Fruit fly (Drosophila melanogaster): Measurements from ENCODE around the gene Kdm5.

Gene Kdm5

dm6 chr2L:6019352-6020131 lies 20.2 kb upstream of the Kdm5 start, which contains the start of gene H2.0:
TSS of gene H2.0 (minus strand) at chr2L:6019402.
- TF ChIP-seq noc (tag; optimal IDR thresholded peaks at IDR 0.05) = no peak

- TF ChIP-seq noc (tag; optimal IDR thresholded peaks at IDR 0.05) = no peak
Observed at dm6 chr2L:6013071-6013417, 13.7 kb upstream of the Kdm5 start.

dm6 chr2L:6012303-6013070 lies 13.2 kb upstream of the Kdm5 start, which contains the start of gene CG9098:
TSS of gene CG9098 (minus strand) at chr2L:6012338.
- TF ChIP-seq noc (tag; optimal IDR thresholded peaks at IDR 0.05) = no peak

dm6 chr2L:6006508-6007232 lies 7.4 kb upstream of the Kdm5 start, which contains the start of gene Gal:
TSS of gene Gal (minus strand) at chr2L:6006827.
- TF ChIP-seq noc (tag; optimal IDR thresholded peaks at IDR 0.05) = no peak

- no peak for TF ChIP-seq noc (tag; optimal IDR thresholded peaks at IDR 0.05)
Observed at dm6 chr2L:6000065-6000464, 764 bp upstream of the Kdm5 start, which contains the start of gene Tsp26A. TSS of gene Tsp26A (plus strand) at chr2L:6000228.

- no peak for TF ChIP-seq noc (tag; optimal IDR thresholded peaks at IDR 0.05)
Observed at dm6 chr2L:5998383-5998782, 918 bp downstream of the Kdm5 start.

- no peak for TF ChIP-seq noc (tag; optimal IDR thresholded peaks at IDR 0.05)
Observed at dm6 chr2L:5997609-5998229, 1.6 kb downstream of the Kdm5 start.

- no peak for TF ChIP-seq noc (tag; optimal IDR thresholded peaks at IDR 0.05)
Observed at dm6 chr2L:5990447-5990846, 8.9 kb downstream of the Kdm5 start.

dm6 chr2L:5988115-5989092 lies 10.9 kb downstream of the Kdm5 start:
- TF ChIP-seq noc (tag; optimal IDR thresholded peaks at IDR 0.05) = no peak

dm6 chr2L:5986940-5987339 lies 12.4 kb downstream of the Kdm5 start:
- no peak for TF ChIP-seq noc (tag; optimal IDR thresholded peaks at IDR 0.05)

- TF ChIP-seq noc (tag; optimal IDR thresholded peaks at IDR 0.05) = no peak
Observed at dm6 chr2L:5986094-5986493, 13.2 kb downstream of the Kdm5 start, which contains the start of gene ifc. TSS of gene ifc (plus strand) at chr2L:5986348.

- no peak for TF ChIP-seq noc (tag; optimal IDR thresholded peaks at IDR 0.05)
Observed at dm6 chr2L:5983236-5983635, 16.1 kb downstream of the Kdm5 start.

- peak; percentile 19 for TF ChIP-seq noc (tag; optimal IDR thresholded peaks at IDR 0.05)
Observed at dm6 chr2L:5982334-5982987, 16.8 kb downstream of the Kdm5 start.

All from whole organism, larva.